Fruit fly (Drosophila melanogaster): Measurements from ENCODE around the gene polybromo.

Gene polybromo

dm6 chr3R:24810844-24811625, 6.0 kb upstream of the polybromo start (continued):
- TF ChIP-seq CG17802 (tag; optimal IDR thresholded peaks at IDR 0.05) (peak; percentile 67), CG11696 (GFP tag; IDR thresholded peaks at IDR 0.05) (peak; percentile 88), bcd (GFP tag; optimal IDR thresholded peaks at IDR 0.05) (peak; percentile 82), br (optimal IDR thresholded peaks at IDR 0.05) (no peak), CG7271 (tag; optimal IDR thresholded peaks at IDR 0.05) (no peak), CG2202 (tag; optimal IDR thresholded peaks at IDR 0.05) (peak; percentile 54), CG13624 (GFP tag; optimal IDR thresholded peaks at IDR 0.05) (peak; percentile 92), HLH3B (GFP tag; IDR thresholded peaks at IDR 0.05) (peak; percentile 89), CG10462 (GFP tag; optimal IDR thresholded peaks at IDR 0.05) (peak; percentile 69), tin (GFP tag; optimal IDR thresholded peaks at IDR 0.05) (peak; percentile 75), ssp (GFP tag; IDR thresholded peaks at IDR 0.05) (peak; percentile 70), CG7372 (GFP tag; IDR thresholded peaks at IDR 0.05) (peak; percentile 86), pita (GFP tag; optimal IDR thresholded peaks at IDR 0.05) (no peak), CG15479 (GFP tag; optimal IDR thresholded peaks at IDR 0.05) (no peak), pnt (GFP tag; optimal IDR thresholded peaks at IDR 0.05) (peak; percentile 70), ranshi (GFP tag; IDR thresholded peaks at IDR 0.05) (peak; percentile 90), CG2678 (tag; optimal IDR thresholded peaks at IDR 0.05) (peak; percentile 93), tll (GFP tag; optimal IDR thresholded peaks at IDR 0.05) (no peak), CG4707 (GFP tag; optimal IDR thresholded peaks at IDR 0.05) (peak; percentile 69), CG14050 (GFP tag; IDR thresholded peaks at IDR 0.05) (peak; percentile 74), CG18011 (GFP tag; optimal IDR thresholded peaks at IDR 0.05) (peak; percentile 67), hth (optimal IDR thresholded peaks at IDR 0.05) (no peak), HLH4C (GFP tag; IDR thresholded peaks at IDR 0.05; ENCODE audit: partially characterized antibody) (no peak), hkb (optimal IDR thresholded peaks at IDR 0.05) (no peak), hkb (GFP tag; IDR thresholded peaks at IDR 0.05) (peak; percentile 92), zen (tag; optimal IDR thresholded peaks at IDR 0.05) (peak; percentile 49), fd3F (GFP tag; optimal IDR thresholded peaks at IDR 0.05) (peak; percentile 91), nom (GFP tag; optimal IDR thresholded peaks at IDR 0.05) (peak; percentile 19), vfl (GFP tag; optimal IDR thresholded peaks at IDR 0.05) (peak; percentile 75), her (GFP tag; optimal IDR thresholded peaks at IDR 0.05) (peak; percentile 79), schlank (tag; optimal IDR thresholded peaks at IDR 0.05) (peak; percentile 91), CG17385 (GFP tag; optimal IDR thresholded peaks at IDR 0.05) (peak; percentile 89), CG16813 (GFP tag; IDR thresholded peaks at IDR 0.05; ENCODE audit: partially characterized antibody) (no peak), Side (GFP tag; optimal IDR thresholded peaks at IDR 0.05) (peak; percentile 78), Bteb2 (GFP tag; optimal IDR thresholded peaks at IDR 0.05) (peak; percentile 75), unpg (GFP tag; optimal IDR thresholded peaks at IDR 0.05) (peak; percentile 90), Ets97D (GFP tag; optimal IDR thresholded peaks at IDR 0.05) (peak; percentile 76), CG18262 (tag; optimal IDR thresholded peaks at IDR 0.05) (peak; percentile 81), mirr (GFP tag; optimal IDR thresholded peaks at IDR 0.05) (peak; percentile 92), pb (GFP tag; optimal IDR thresholded peaks at IDR 0.05) (peak; percentile 74), CG34224 (GFP tag; IDR thresholded peaks at IDR 0.05; ENCODE audit: partially characterized antibody) (no peak), run (tag; optimal IDR thresholded peaks at IDR 0.05) (peak; percentile 59), CG4730 (GFP tag; IDR thresholded peaks at IDR 0.05) (peak; percentile 85), CG12236 (GFP tag; optimal IDR thresholded peaks at IDR 0.05) (peak; percentile 52), Bdp1 (GFP tag; optimal IDR thresholded peaks at IDR 0.05) (peak; percentile 70), sqz (GFP tag; optimal IDR thresholded peaks at IDR 0.05) (peak; percentile 43), CTCF (GFP tag; optimal IDR thresholded peaks at IDR 0.05) (peak; percentile 42), pho (GFP tag; optimal IDR thresholded peaks at IDR 0.05) (peak; percentile 76), CG1529 (GFP tag; optimal IDR thresholded peaks at IDR 0.05) (peak; percentile 78), CG2199 (GFP tag; IDR thresholded peaks at IDR 0.05) (peak; percentile 77; the same call in 2 of the 3 replicates)
